Fruit fly (Drosophila melanogaster) whole organism, embryonic: ENCODE measurements around the gene CG11454.

Experiments used
- Atf3 ChIP-seq: fragments of 200-800 bp; sonication (Bioruptor generic); optimal IDR thresholded peaks from 3 replicates; lab custom pipeline; 2016; ENCODE audit warnings: missing biosample characterization, missing genetic modification characterization
- B-H1 ChIP-seq: fragments of 200-800 bp; sonication (Bioruptor generic); IDR thresholded peaks from 3 replicates; pipeline ENCODE4 v1.3.6; 2022; ENCODE audit warnings: missing biosample characterization, missing genetic modification characterization
- CG12391 ChIP-seq: fragments of 200-800 bp; sonication (Bioruptor generic); optimal IDR thresholded peaks from 3 replicates; lab custom pipeline; 2018; ENCODE audit warnings: missing biosample characterization, mild to moderate bottlenecking, missing genetic modification characterization, moderate library complexity
- CG16813 ChIP-seq: fragments of 200-800 bp; sonication (Bioruptor generic); IDR thresholded peaks from 3 replicates; pipeline ENCODE4 v1.3.6; 2022; ENCODE audit warnings: missing biosample characterization, missing genetic modification characterization; ENCODE audit not compliant: partially characterized antibody
- CG17186 ChIP-seq: fragments of 200-800 bp; sonication (Bioruptor generic); optimal IDR thresholded peaks from 3 replicates; lab custom pipeline; 2017; ENCODE audit warnings: missing biosample characterization, missing genetic modification reagents, missing genetic modification characterization
- CG2712 ChIP-seq: fragments of 200-800 bp; optimal IDR thresholded peaks from 3 replicates; lab custom pipeline; 2019; ENCODE audit warnings: missing biosample characterization, mild to moderate bottlenecking, missing genetic modification characterization, moderate library complexity
- CG2889 ChIP-seq: fragments of 200-800 bp; sonication (Bioruptor generic); IDR thresholded peaks from 3 replicates; pipeline ENCODE4 v1.3.6; 2022; ENCODE audit warnings: missing biosample characterization, missing genetic modification characterization
- CG3065 ChIP-seq: fragments of 200-800 bp; sonication (Bioruptor generic); optimal IDR thresholded peaks from 2 replicates; lab custom pipeline; 2016; ENCODE audit warnings: missing biosample characterization, missing genetic modification characterization
- CG33213 ChIP-seq: fragments of 200-800 bp; sonication (Bioruptor generic); optimal IDR thresholded peaks from 3 replicates; lab custom pipeline; 2016; ENCODE audit warnings: missing biosample characterization, missing genetic modification characterization
- CG3995 ChIP-seq: fragments of 200-800 bp; sonication (Bioruptor generic); optimal IDR thresholded peaks from 3 replicates; lab custom pipeline; 2016; ENCODE audit warnings: missing biosample characterization, missing genetic modification characterization
- CG4617 ChIP-seq: fragments of 200-800 bp; sonication (Bioruptor generic); optimal IDR thresholded peaks from 3 replicates; lab custom pipeline; 2016; ENCODE audit warnings: missing biosample characterization, missing genetic modification characterization, borderline replicate concordance
- CG4707 ChIP-seq: fragments of 200-800 bp; sonication (Bioruptor generic); optimal IDR thresholded peaks from 2 replicates; lab custom pipeline; 2018; ENCODE audit warnings: missing biosample characterization, mild to moderate bottlenecking, missing genetic modification characterization, moderate library complexity
- CG4820 ChIP-seq: fragments of 200-800 bp; sonication (Bioruptor generic); optimal IDR thresholded peaks from 3 replicates; lab custom pipeline; 2016; ENCODE audit warnings: missing biosample characterization, missing genetic modification characterization
- CG4854 ChIP-seq: fragments of 200-800 bp; sonication (Bioruptor generic); optimal IDR thresholded peaks from 2 replicates; lab custom pipeline; 2016; ENCODE audit warnings: missing biosample characterization, missing genetic modification characterization, inconsistent platforms
- CG6175 ChIP-seq: fragments of 200-800 bp; sonication (Bioruptor generic); IDR thresholded peaks from 3 replicates; pipeline ENCODE4 v1.3.6; 2022; ENCODE audit warnings: missing biosample characterization, missing genetic modification characterization
- CG6254 ChIP-seq: fragments of 200-800 bp; sonication (Bioruptor generic); optimal IDR thresholded peaks from 3 replicates; lab custom pipeline; 2017; ENCODE audit warnings: mild to moderate bottlenecking, missing biosample characterization, missing genetic modification reagents, missing genetic modification characterization
- CG6272 ChIP-seq: fragments of 200-800 bp; sonication (Bioruptor generic); IDR thresholded peaks from 2 replicates; pipeline ENCODE4 v1.3.6; 2022; ENCODE audit warnings: missing biosample characterization, missing genetic modification characterization
- CG6683 ChIP-seq: fragments of 200-800 bp; sonication (Bioruptor generic); optimal IDR thresholded peaks from 2 replicates; lab custom pipeline; 2017; ENCODE audit warnings: missing biosample characterization, mild to moderate bottlenecking, missing genetic modification characterization, missing genetic modification reagents
- CG7963 ChIP-seq: fragments of 200-800 bp; sonication (Bioruptor generic); IDR thresholded peaks from 3 replicates; pipeline ENCODE4 v1.3.6; 2022; ENCODE audit warnings: missing biosample characterization, missing genetic modification characterization; ENCODE audit not compliant: partially characterized antibody
- CTCF ChIP-seq: fragments of 200-800 bp; sonication (Bioruptor generic); optimal IDR thresholded peaks from 2 replicates; lab custom pipeline; 2017; ENCODE audit warnings: missing biosample characterization, mild to moderate bottlenecking, missing genetic modification characterization, moderate library complexity
- Elba2 ChIP-seq: fragments of 200-800 bp; sonication (Bioruptor generic); optimal IDR thresholded peaks from 3 replicates; lab custom pipeline; 2016; ENCODE audit warnings: missing biosample characterization, missing genetic modification characterization
- Fer3 ChIP-seq: fragments of 200-800 bp; sonication (Bioruptor generic); optimal IDR thresholded peaks from 2 replicates; lab custom pipeline; 2018; ENCODE audit warnings: missing biosample characterization, mild to moderate bottlenecking, missing genetic modification characterization, moderate library complexity
- H15 ChIP-seq: fragments of 200-800 bp; sonication (Bioruptor generic); IDR thresholded peaks from 3 replicates; pipeline ENCODE4 v1.3.6; 2022; ENCODE audit warnings: missing biosample characterization, missing genetic modification characterization
- HLH3B ChIP-seq: fragments of 200-800 bp; sonication (Bioruptor generic); IDR thresholded peaks from 2 replicates; pipeline ENCODE4 v1.3.6; 2022; ENCODE audit warnings: missing biosample characterization, missing genetic modification characterization
- HmgZ ChIP-seq: fragments of 200-800 bp; sonication (Bioruptor generic); optimal IDR thresholded peaks from 2 replicates; lab custom pipeline; 2018; ENCODE audit warnings: missing biosample characterization, mild to moderate bottlenecking, missing genetic modification characterization
- Jarid2 ChIP-seq: fragments of 200-800 bp; sonication (Bioruptor generic); optimal IDR thresholded peaks from 3 replicates; lab custom pipeline; 2017; ENCODE audit warnings: mild to moderate bottlenecking, missing biosample characterization, missing genetic modification reagents, missing genetic modification characterization
- Mad ChIP-seq: fragments of 200-800 bp; sonication (Bioruptor generic); optimal IDR thresholded peaks from 2 replicates; lab custom pipeline; 2016; ENCODE audit warnings: missing biosample characterization, missing genetic modification characterization
- Med ChIP-seq: fragments of 200-800 bp; sonication (Bioruptor generic); peaks from one replicate; lab custom pipeline; 2016; ENCODE audit warnings: missing biosample characterization, missing genetic modification characterization, mild to moderate bottlenecking, inconsistent platforms, moderate library complexity
- Meics ChIP-seq: fragments of 200-800 bp; sonication (Bioruptor generic); optimal IDR thresholded peaks from 2 replicates; lab custom pipeline; 2017; ENCODE audit warnings: missing biosample characterization, mild to moderate bottlenecking, missing genetic modification characterization
- Sry-β ChIP-seq: fragments of 200-800 bp; sonication (Bioruptor generic); optimal IDR thresholded peaks from 2 replicates; lab custom pipeline; 2018; ENCODE audit warnings: missing biosample characterization, mild to moderate bottlenecking, missing genetic modification characterization, moderate library complexity
- Stat92E ChIP-seq, 3 experiments: fragments of >200 bp in 2 of 3; fragments of 200-800 bp in 1 of 3; sonication (Bioruptor generic) in 1 of 3; optimal IDR thresholded peaks; 2 replicates each; lab custom pipeline; 2017 to 2019; ENCODE audit warnings: missing biosample characterization in 3 of 3, missing genetic modification characterization in 3 of 3, mild to moderate bottlenecking in 1 of 3, moderate library complexity in 1 of 3
- ato ChIP-seq: fragments of 200-800 bp; sonication (Bioruptor generic); IDR thresholded peaks from 2 replicates; pipeline ENCODE4 v1.3.6; 2022; ENCODE audit warnings: missing biosample characterization, missing genetic modification characterization; ENCODE audit not compliant: partially characterized antibody
- bcd ChIP-seq: fragments of 200-800 bp; sonication (Bioruptor generic); optimal IDR thresholded peaks from 2 replicates; lab custom pipeline; 2017; ENCODE audit warnings: missing biosample characterization, mild to moderate bottlenecking, missing genetic modification characterization
- br ChIP-seq: fragments of >200 bp; optimal IDR thresholded peaks from 2 replicates; lab custom pipeline; 2017
- btn ChIP-seq: fragments of 200-800 bp; sonication (Bioruptor generic); optimal IDR thresholded peaks from 2 replicates; lab custom pipeline; 2016; ENCODE audit warnings: missing biosample characterization, missing genetic modification characterization
- cad ChIP-seq: fragments of >200 bp; optimal IDR thresholded peaks from 2 replicates; lab custom pipeline; 2017; ENCODE audit warnings: missing biosample characterization, missing genetic modification characterization
- crol ChIP-seq: fragments of 200-800 bp; sonication (Bioruptor generic); IDR thresholded peaks from 2 replicates; pipeline ENCODE4 v1.3.6; 2022; ENCODE audit warnings: missing biosample characterization, missing genetic modification characterization
- disco-r ChIP-seq: fragments of 200-800 bp; sonication (Bioruptor generic); optimal IDR thresholded peaks from 2 replicates; lab custom pipeline; 2016; ENCODE audit warnings: missing biosample characterization, missing genetic modification characterization
- eve ChIP-seq, 2 experiments: fragments of >200 bp; optimal IDR thresholded peaks; 2 replicates each; lab custom pipeline; 2017; ENCODE audit warnings: missing biosample characterization in 2 of 2, missing genetic modification characterization in 2 of 2
- hbn ChIP-seq: fragments of 200-800 bp; sonication (Bioruptor generic); IDR thresholded peaks from 2 replicates; pipeline ENCODE4 v1.3.6; 2022; ENCODE audit warnings: missing biosample characterization, missing genetic modification characterization; ENCODE audit not compliant: partially characterized antibody
- insv ChIP-seq, 2 experiments: fragments of 200-800 bp; sonication (Bioruptor generic); optimal IDR thresholded peaks; 3 replicates each; lab custom pipeline; 2016 to 2018; ENCODE audit warnings: missing biosample characterization in 2 of 2, missing genetic modification characterization in 2 of 2
- lov ChIP-seq, 2 experiments: fragments of 200-800 bp in 1 of 2; fragments of >200 bp in 1 of 2; sonication (Bioruptor generic) in 1 of 2; IDR thresholded peaks in 1 of 2; optimal IDR thresholded peaks in 1 of 2; 2 replicates in 1 of 2; 3 replicates in 1 of 2; pipeline versions ENCODE4 v1.3.6 to Lab custom; 2017 to 2022; ENCODE audit warnings: missing biosample characterization in 1 of 2, missing genetic modification characterization in 1 of 2
- nerfin-1 ChIP-seq: fragments of 200-800 bp; sonication (Bioruptor generic); optimal IDR thresholded peaks from 3 replicates; lab custom pipeline; 2019; ENCODE audit warnings: missing biosample characterization, mild to moderate bottlenecking, missing genetic modification characterization, moderate library complexity
- pros ChIP-seq: fragments of 200-800 bp; sonication (Bioruptor generic); optimal IDR thresholded peaks from 3 replicates; lab custom pipeline; 2019; ENCODE audit warnings: missing biosample characterization, mild to moderate bottlenecking, missing genetic modification characterization, moderate library complexity
- row ChIP-seq: fragments of 200-800 bp; sonication (Bioruptor generic); IDR thresholded peaks from 3 replicates; pipeline ENCODE4 v1.3.6; 2022; ENCODE audit warnings: missing biosample characterization, missing genetic modification characterization
- sens ChIP-seq: fragments of 200-800 bp; sonication (Bioruptor generic); peaks from one replicate; lab custom pipeline; 2016; ENCODE audit warnings: missing biosample characterization, missing genetic modification characterization
- ssp ChIP-seq: fragments of 200-800 bp; sonication (Bioruptor generic); IDR thresholded peaks from 2 replicates; pipeline ENCODE4 v1.3.6; 2022; ENCODE audit warnings: missing biosample characterization, missing genetic modification characterization
- stwl ChIP-seq: fragments of 200-800 bp; sonication (Bioruptor generic); optimal IDR thresholded peaks from 3 replicates; lab custom pipeline; 2018; ENCODE audit warnings: missing biosample characterization, mild to moderate bottlenecking, missing genetic modification characterization, moderate library complexity
- ttk ChIP-seq: fragments of 200-800 bp; sonication (Bioruptor generic); IDR thresholded peaks from 2 replicates; pipeline ENCODE4 v2.1.2; 2022; ENCODE audit warnings: missing biosample characterization, missing genetic modification characterization
- usp ChIP-seq: fragments of >200 bp; optimal IDR thresholded peaks from 2 replicates; lab custom pipeline; 2017; ENCODE audit warnings: missing biosample characterization, missing genetic modification characterization
- wek ChIP-seq: fragments of 200-800 bp; sonication (Bioruptor generic); optimal IDR thresholded peaks from 3 replicates; lab custom pipeline; 2018; ENCODE audit warnings: missing biosample characterization, mild to moderate bottlenecking, missing genetic modification characterization, moderate library complexity
- z ChIP-seq: fragments of 200-800 bp; sonication (Bioruptor generic); IDR thresholded peaks from 3 replicates; pipeline ENCODE4 v1.3.6; 2022; ENCODE audit warnings: missing biosample characterization, missing genetic modification characterization

Gene CG11454

dm6 chr2L:94639-95059 lies 48.5 kb upstream of the CG11454 start, which contains the start of gene Zir (continued):
- TF ChIP-seq Mad (GFP tag; lab: Kevin White, UChicago), result no peak
- no peak for TF ChIP-seq CG6683 (GFP tag; lab: Kevin White, UChicago)
- no peak for TF ChIP-seq br (lab: Kevin White, UChicago)
- no peak for TF ChIP-seq HLH3B (GFP tag; lab: Robert Waterston, UW)
- peak; percentile 83 for TF ChIP-seq Med (GFP tag; lab: Kevin White, UChicago)
- peak; percentile 39 for TF ChIP-seq CG12391
- no peak for TF ChIP-seq crol (GFP tag; lab: Robert Waterston, UW)
- peak; percentile 33 for TF ChIP-seq stwl (tag; lab: Kevin White, UChicago)
- no peak for TF ChIP-seq CG4707 (GFP tag; lab: Kevin White, UChicago)
- TF ChIP-seq ttk (GFP tag; lab: Robert Waterston, UW), result no peak
- TF ChIP-seq btn (GFP tag; lab: Kevin White, UChicago), result no peak
- TF ChIP-seq Jarid2 (GFP tag; lab: Kevin White, UChicago), result no peak
- TF ChIP-seq H15, result no peak
- no peak for TF ChIP-seq insv (GFP tag; optimal IDR thresholded peaks at IDR 0.05; lab: Kevin White, UChicago)
- peak; percentile 57; the same call in 2 of the 3 replicates for TF ChIP-seq CG16813
- TF ChIP-seq CG4820 (GFP tag; lab: Kevin White, UChicago), result no peak
- TF ChIP-seq lov (optimal IDR thresholded peaks at IDR 0.05; lab: Kevin White, UChicago), result no peak
- no peak for TF ChIP-seq lov (GFP tag; IDR thresholded peaks at IDR 0.05; lab: Robert Waterston, UW)
- no peak for TF ChIP-seq pros (GFP tag; lab: Kevin White, UChicago)
- TF ChIP-seq CG2712 (tag; lab: Kevin White, UChicago), result no peak
- TF ChIP-seq CTCF (GFP tag; lab: Kevin White, UChicago), result peak; percentile 29
- peak; percentile 88 for TF ChIP-seq Sry-β (GFP tag; lab: Kevin White, UChicago)
- no peak for TF ChIP-seq disco-r (GFP tag; lab: Kevin White, UChicago)
- peak; percentile 33; the same call in 1 of the 2 replicates for TF ChIP-seq ato (GFP tag; lab: Robert Waterston, UW)
- TF ChIP-seq Atf3 (GFP tag; lab: Kevin White, UChicago), result no peak
- TF ChIP-seq CG6254 (GFP tag; lab: Kevin White, UChicago), result no peak
- no peak for TF ChIP-seq usp (GFP tag; lab: Kevin White, UChicago)
- no peak for TF ChIP-seq ssp
- no peak for TF ChIP-seq CG6175 (GFP tag; lab: Robert Waterston, UW)
- TF ChIP-seq CG4854 (GFP tag; lab: Kevin White, UChicago), result no peak
- TF ChIP-seq bcd, result no peak
- TF ChIP-seq z, result no peak
- peak; percentile 35 for TF ChIP-seq HmgZ (tag; lab: Kevin White, UChicago)
- TF ChIP-seq CG3995 (GFP tag; lab: Kevin White, UChicago), result no peak
- no peak for TF ChIP-seq CG6272 (GFP tag; lab: Robert Waterston, UW)
- TF ChIP-seq CG3065 (GFP tag; lab: Kevin White, UChicago), result no peak
- TF ChIP-seq B-H1 (GFP tag; lab: Robert Waterston, UW), result no peak
- TF ChIP-seq sens (GFP tag; lab: Kevin White, UChicago), result peak; percentile 59
- no peak for TF ChIP-seq Stat92E (GFP tag; optimal IDR thresholded peaks at IDR 0.05; lab: Kevin White, UChicago)
- TF ChIP-seq wek (GFP tag; lab: Kevin White, UChicago), result peak; percentile 94
- peak in 1 of 2 experiments; percentile 75 for TF ChIP-seq eve (GFP tag; optimal IDR thresholded peaks at IDR 0.05; lab: Kevin White, UChicago)
- TF ChIP-seq Fer3 (tag; lab: Kevin White, UChicago), result no peak
- peak; percentile 61; the same call in 2 of the 3 replicates for TF ChIP-seq CG7963 (GFP tag; lab: Robert Waterston, UW)
- TF ChIP-seq CG2889 (GFP tag; lab: Robert Waterston, UW), result no peak
- TF ChIP-seq hbn (GFP tag; lab: Robert Waterston, UW), result peak; percentile 39; the same call in 1 of the 2 replicates
- no peak for TF ChIP-seq cad (GFP tag; lab: Kevin White, UChicago)
- no peak for TF ChIP-seq Elba2 (GFP tag; lab: Kevin White, UChicago)
- no peak for TF ChIP-seq CG33213
- peak; percentile 83 for TF ChIP-seq row
- TF ChIP-seq Meics (GFP tag; lab: Kevin White, UChicago), result no peak
- TF ChIP-seq CG17186, result no peak
- peak; percentile 4 for TF ChIP-seq nerfin-1 (tag; lab: Kevin White, UChicago)
- no peak for TF ChIP-seq CG4617 (GFP tag; lab: Kevin White, UChicago)
